Fruit fly (Drosophila melanogaster) whole organism, embryonic: Measurements from ENCODE around the gene Cdk1.

Experiments used
- BEAF-32 ChIP-seq: fragments of 200-800 bp; sonication (Bioruptor generic); optimal IDR thresholded peaks from 3 replicates; lab custom pipeline; 2017; ENCODE audit warnings: missing biosample characterization, missing genetic modification characterization, mild to moderate bottlenecking, moderate library complexity, missing genetic modification reagents
- CG10267 ChIP-seq: fragments of 200-800 bp; sonication (Bioruptor generic); optimal IDR thresholded peaks from 2 replicates; lab custom pipeline; 2018; ENCODE audit warnings: missing biosample characterization, mild to moderate bottlenecking, missing genetic modification characterization, moderate library complexity
- CG11560 ChIP-seq: fragments of 200-800 bp; sonication (Bioruptor generic); IDR thresholded peaks from 3 replicates; pipeline ENCODE4 v1.3.6; 2022; ENCODE audit warnings: missing biosample characterization, missing genetic modification characterization
- CG12391 ChIP-seq: fragments of 200-800 bp; sonication (Bioruptor generic); optimal IDR thresholded peaks from 3 replicates; lab custom pipeline; 2018; ENCODE audit warnings: missing biosample characterization, mild to moderate bottlenecking, missing genetic modification characterization, moderate library complexity
- CG13287 ChIP-seq: fragments of 200-800 bp; sonication (Bioruptor generic); IDR thresholded peaks from 2 replicates; pipeline ENCODE4 v1.3.6; 2022; ENCODE audit warnings: missing biosample characterization, missing genetic modification characterization; ENCODE audit not compliant: partially characterized antibody
- CG13296 ChIP-seq: fragments of 200-800 bp; sonication (Bioruptor generic); optimal IDR thresholded peaks from 3 replicates; lab custom pipeline; 2018; ENCODE audit warnings: missing biosample characterization, mild to moderate bottlenecking, missing genetic modification characterization
- CG14710 ChIP-seq: fragments of 200-800 bp; sonication (Bioruptor generic); optimal IDR thresholded peaks from 3 replicates; lab custom pipeline; 2019; ENCODE audit warnings: missing biosample characterization, mild to moderate bottlenecking, missing genetic modification characterization, moderate library complexity
- CG1603 ChIP-seq: fragments of 200-800 bp; sonication (Bioruptor generic); optimal IDR thresholded peaks from 2 replicates; lab custom pipeline; 2019; ENCODE audit warnings: missing biosample characterization, mild to moderate bottlenecking, missing genetic modification characterization, moderate library complexity
- CG16813 ChIP-seq: fragments of 200-800 bp; sonication (Bioruptor generic); IDR thresholded peaks from 3 replicates; pipeline ENCODE4 v1.3.6; 2022; ENCODE audit warnings: missing biosample characterization, missing genetic modification characterization; ENCODE audit not compliant: partially characterized antibody
- CG17361 ChIP-seq: fragments of 200-800 bp; sonication (Bioruptor generic); IDR thresholded peaks from 3 replicates; pipeline ENCODE4 v1.3.6; 2022; ENCODE audit warnings: missing biosample characterization, missing genetic modification characterization
- CG17802 ChIP-seq: fragments of 200-800 bp; sonication (Bioruptor generic); optimal IDR thresholded peaks from 2 replicates; lab custom pipeline; 2018; ENCODE audit warnings: missing biosample characterization, mild to moderate bottlenecking, missing genetic modification characterization, moderate library complexity
- CG17829 ChIP-seq: fragments of 200-800 bp; optimal IDR thresholded peaks from 2 replicates; lab custom pipeline; 2019; ENCODE audit warnings: missing biosample characterization, mild to moderate bottlenecking, missing genetic modification characterization, moderate library complexity
- CG18262 ChIP-seq: fragments of 200-800 bp; optimal IDR thresholded peaks from 3 replicates; lab custom pipeline; 2019; ENCODE audit warnings: missing biosample characterization, mild to moderate bottlenecking, missing genetic modification characterization, moderate library complexity
- CG2116 ChIP-seq: fragments of 200-800 bp; sonication (Bioruptor generic); optimal IDR thresholded peaks from 3 replicates; lab custom pipeline; 2018; ENCODE audit warnings: missing biosample characterization, mild to moderate bottlenecking, missing genetic modification characterization
- CG30020 ChIP-seq: fragments of 200-800 bp; optimal IDR thresholded peaks from 2 replicates; lab custom pipeline; 2019; ENCODE audit warnings: missing biosample characterization, mild to moderate bottlenecking, missing genetic modification characterization, moderate library complexity
- CG31441 ChIP-seq: fragments of 200-800 bp; sonication (Bioruptor generic); IDR thresholded peaks from 2 replicates; pipeline ENCODE4 v1.3.6; 2022; ENCODE audit warnings: missing biosample characterization, missing genetic modification characterization
- CG34422 ChIP-seq: fragments of 200-800 bp; sonication (Bioruptor generic); IDR thresholded peaks from 3 replicates; pipeline ENCODE4 v1.3.6; 2022; ENCODE audit warnings: missing biosample characterization, missing genetic modification characterization
- CG3995 ChIP-seq: fragments of 200-800 bp; sonication (Bioruptor generic); optimal IDR thresholded peaks from 3 replicates; lab custom pipeline; 2016; ENCODE audit warnings: missing biosample characterization, missing genetic modification characterization
- CG42726 ChIP-seq: fragments of 200-800 bp; sonication (Bioruptor generic); IDR thresholded peaks from 2 replicates; pipeline ENCODE4 v1.3.6; 2022; ENCODE audit warnings: missing biosample characterization, missing genetic modification characterization; ENCODE audit not compliant: partially characterized antibody
- CG6854 ChIP-seq: fragments of 200-800 bp; sonication (Bioruptor generic); optimal IDR thresholded peaks from 3 replicates; lab custom pipeline; 2017; ENCODE audit warnings: missing biosample characterization, mild to moderate bottlenecking, missing genetic modification characterization
- CG8290 ChIP-seq, 3 experiments: fragments of 200-800 bp; sonication (Bioruptor generic); optimal IDR thresholded peaks; 2 replicates each; lab custom pipeline; 2016 to 2019; ENCODE audit warnings: missing biosample characterization in 3 of 3, missing genetic modification characterization in 3 of 3, mild to moderate bottlenecking in 2 of 3, moderate library complexity in 1 of 3
- CG9437 ChIP-seq: fragments of 200-800 bp; sonication (Bioruptor generic); optimal IDR thresholded peaks from 2 replicates; lab custom pipeline; 2018; ENCODE audit warnings: missing biosample characterization, mild to moderate bottlenecking, missing genetic modification characterization
- CG9817 ChIP-seq: fragments of 200-800 bp; sonication (Bioruptor generic); optimal IDR thresholded peaks from 2 replicates; lab custom pipeline; 2018; ENCODE audit warnings: missing biosample characterization, mild to moderate bottlenecking, missing genetic modification characterization, moderate library complexity
- Dll ChIP-seq: fragments of 200-800 bp; sonication (Bioruptor generic); IDR thresholded peaks from 4 replicates; pipeline ENCODE4 v1.3.6; 2022; ENCODE audit warnings: missing biosample characterization, missing genetic modification characterization; ENCODE audit not compliant: partially characterized antibody
- Doc3 ChIP-seq: fragments of 200-800 bp; sonication (Bioruptor generic); IDR thresholded peaks from 3 replicates; pipeline ENCODE4 v1.3.6; 2022; ENCODE audit warnings: missing biosample characterization, missing genetic modification characterization; ENCODE audit not compliant: partially characterized antibody
- Dp ChIP-seq: fragments of 200-800 bp; sonication (Bioruptor generic); optimal IDR thresholded peaks from 2 replicates; lab custom pipeline; 2018; ENCODE audit warnings: missing biosample characterization, mild to moderate bottlenecking, missing genetic modification characterization, moderate library complexity
- Dref ChIP-seq: fragments of 200-800 bp; sonication (Bioruptor generic); IDR thresholded peaks from 2 replicates; pipeline ENCODE4 v1.3.6; 2022; ENCODE audit warnings: missing biosample characterization, missing genetic modification characterization
- HLH54F ChIP-seq: fragments of 200-800 bp; sonication (Bioruptor generic); optimal IDR thresholded peaks from 3 replicates; lab custom pipeline; 2016; ENCODE audit warnings: missing biosample characterization, missing genetic modification characterization
- NfI ChIP-seq: fragments of 200-800 bp; sonication (Bioruptor generic); optimal IDR thresholded peaks from 3 replicates; lab custom pipeline; 2018; ENCODE audit warnings: missing biosample characterization, mild to moderate bottlenecking, missing genetic modification characterization, moderate library complexity
- Sry-β ChIP-seq: fragments of 200-800 bp; sonication (Bioruptor generic); optimal IDR thresholded peaks from 2 replicates; lab custom pipeline; 2018; ENCODE audit warnings: missing biosample characterization, mild to moderate bottlenecking, missing genetic modification characterization, moderate library complexity
- Sry-δ ChIP-seq: fragments of 200-800 bp; sonication (Bioruptor generic); optimal IDR thresholded peaks from 2 replicates; lab custom pipeline; 2016; ENCODE audit warnings: missing biosample characterization, missing genetic modification characterization
- ac ChIP-seq: fragments of 200-800 bp; sonication (Bioruptor generic); optimal IDR thresholded peaks from 3 replicates; lab custom pipeline; 2017; ENCODE audit warnings: missing biosample characterization, mild to moderate bottlenecking, missing genetic modification characterization
- amos ChIP-seq: fragments of 200-800 bp; sonication (Bioruptor generic); IDR thresholded peaks from 2 replicates; pipeline ENCODE4 v1.3.6; 2022; ENCODE audit warnings: missing biosample characterization, missing genetic modification characterization; ENCODE audit not compliant: partially characterized antibody
- btn ChIP-seq: fragments of 200-800 bp; sonication (Bioruptor generic); optimal IDR thresholded peaks from 2 replicates; lab custom pipeline; 2016; ENCODE audit warnings: missing biosample characterization, missing genetic modification characterization
- da ChIP-seq: fragments of 200-800 bp; sonication (Bioruptor generic); optimal IDR thresholded peaks from 2 replicates; lab custom pipeline; 2016; ENCODE audit warnings: missing biosample characterization, missing genetic modification characterization
- gem ChIP-seq: fragments of 200-800 bp; sonication (Bioruptor generic); optimal IDR thresholded peaks from 2 replicates; lab custom pipeline; 2019; ENCODE audit warnings: missing biosample characterization, mild to moderate bottlenecking, missing genetic modification characterization, moderate library complexity
- gfzf ChIP-seq: fragments of 200-800 bp; sonication (Bioruptor generic); optimal IDR thresholded peaks from 2 replicates; lab custom pipeline; 2016; ENCODE audit warnings: missing biosample characterization, mild to moderate bottlenecking, missing genetic modification characterization, moderate library complexity
- gsb-n ChIP-seq: fragments of 200-800 bp; sonication (Bioruptor generic); optimal IDR thresholded peaks from 3 replicates; lab custom pipeline; 2018; ENCODE audit warnings: missing biosample characterization, mild to moderate bottlenecking, missing genetic modification characterization
- ham ChIP-seq: fragments of 200-800 bp; sonication (Bioruptor generic); IDR thresholded peaks from 2 replicates; pipeline ENCODE4 v1.3.6; 2022; ENCODE audit warnings: missing biosample characterization, missing genetic modification characterization
- inv ChIP-seq: fragments of 200-800 bp; sonication (Bioruptor generic); IDR thresholded peaks from 2 replicates; pipeline ENCODE4 v1.3.6; 2022; ENCODE audit warnings: missing biosample characterization, missing genetic modification characterization; ENCODE audit not compliant: partially characterized antibody
- knrl ChIP-seq: fragments of 200-800 bp; sonication (Bioruptor generic); IDR thresholded peaks from 3 replicates; pipeline ENCODE4 v1.3.6; 2022; ENCODE audit warnings: missing biosample characterization, missing genetic modification characterization; ENCODE audit not compliant: partially characterized antibody
- lmd ChIP-seq: fragments of 200-800 bp; sonication (Bioruptor generic); IDR thresholded peaks from 2 replicates; pipeline ENCODE4 v1.3.6; 2022; ENCODE audit warnings: missing biosample characterization, missing genetic modification characterization
- phol ChIP-seq: fragments of 200-800 bp; sonication (Bioruptor generic); optimal IDR thresholded peaks from 3 replicates; lab custom pipeline; 2018; ENCODE audit warnings: missing biosample characterization, mild to moderate bottlenecking, missing genetic modification characterization, moderate library complexity
- pzg ChIP-seq: fragments of 200-800 bp; sonication (Bioruptor generic); optimal IDR thresholded peaks from 3 replicates; lab custom pipeline; 2018; ENCODE audit warnings: missing biosample characterization, mild to moderate bottlenecking, missing genetic modification characterization, moderate library complexity
- row ChIP-seq: fragments of 200-800 bp; sonication (Bioruptor generic); IDR thresholded peaks from 3 replicates; pipeline ENCODE4 v1.3.6; 2022; ENCODE audit warnings: missing biosample characterization, missing genetic modification characterization
- unc-4 ChIP-seq: fragments of 200-800 bp; sonication (Bioruptor generic); IDR thresholded peaks from 2 replicates; pipeline ENCODE4 v1.3.6; 2022; ENCODE audit warnings: missing biosample characterization, missing genetic modification characterization; ENCODE audit not compliant: partially characterized antibody
- vvl ChIP-seq: fragments of 200-800 bp; sonication (Bioruptor generic); IDR thresholded peaks from 2 replicates; pipeline ENCODE4 v1.3.6; 2022; ENCODE audit warnings: missing biosample characterization, missing genetic modification characterization
- zen ChIP-seq: fragments of 200-800 bp; sonication (Bioruptor generic); optimal IDR thresholded peaks from 3 replicates; lab custom pipeline; 2018; ENCODE audit warnings: missing biosample characterization, mild to moderate bottlenecking, missing genetic modification characterization, moderate library complexity

Cdk1 gene

dm6 chr2L:10396488-10396824 is 10.4 kb upstream of the Cdk1 start, which contains the start of gene Cnot4:
Gene Cnot4, plus strand, starts transcription at chr2L:10396716.
- peak; percentile 10 for TF ChIP-seq CG8290 (GFP tag; optimal IDR thresholded peaks at IDR 0.05; lab: Kevin White, UChicago)
- no peak for TF ChIP-seq CG8290 (tag; optimal IDR thresholded peaks at IDR 0.05; lab: Kevin White, UChicago)
- peak; percentile 92 for TF ChIP-seq CG30020
- TF ChIP-seq inv (GFP tag; lab: Robert Waterston, UW), result 0 out of 2 replicates have a peak, but pooled peaks have one; percentile 30
- TF ChIP-seq NfI, result no peak
- peak; percentile 44 for TF ChIP-seq gsb-n
- peak; percentile 47; the same call in 1 of the 3 replicates for TF ChIP-seq CG17361 (GFP tag; lab: Robert Waterston, UW)
- TF ChIP-seq CG31441 (GFP tag; lab: Robert Waterston, UW), result peak; percentile 89; the same call in 1 of the 2 replicates
- peak; percentile 39; the same call in 2 of the 4 replicates for TF ChIP-seq Dll (GFP tag; lab: Robert Waterston, UW)
- TF ChIP-seq vvl (GFP tag; lab: Robert Waterston, UW), result peak; percentile 14; the same call in 1 of the 2 replicates
- TF ChIP-seq CG13296 (GFP tag; lab: Kevin White, UChicago), result no peak
- peak; percentile 46; the same call in 1 of the 3 replicates for TF ChIP-seq CG16813 (GFP tag; lab: Robert Waterston, UW)
- no peak for TF ChIP-seq HLH54F (GFP tag; lab: Kevin White, UChicago)
- TF ChIP-seq amos (GFP tag; lab: Robert Waterston, UW), result peak; percentile 49; the same call in 1 of the 2 replicates
- TF ChIP-seq Doc3 (GFP tag; lab: Robert Waterston, UW), result peak; percentile 38; the same call in 1 of the 3 replicates
- no peak for TF ChIP-seq da
- peak; percentile 97 for TF ChIP-seq CG11560 (tag; lab: Robert Waterston, UW)
- peak; percentile 1 for TF ChIP-seq Dp (GFP tag; lab: Kevin White, UChicago)
- TF ChIP-seq CG2116 (GFP tag; lab: Kevin White, UChicago), result peak; percentile 97
- peak; percentile 23 for TF ChIP-seq phol (tag; lab: Kevin White, UChicago)
- peak; percentile 24 for TF ChIP-seq gem (tag; lab: Kevin White, UChicago)
- TF ChIP-seq Dref (GFP tag; lab: Robert Waterston, UW), result peak; percentile 71
- peak; percentile 69 for TF ChIP-seq BEAF-32
- peak; percentile 61 for TF ChIP-seq Sry-δ (GFP tag; lab: Kevin White, UChicago)
- TF ChIP-seq CG1603 (tag; lab: Kevin White, UChicago), result peak; percentile 17
- TF ChIP-seq zen (tag; lab: Kevin White, UChicago), result peak; percentile 16
- TF ChIP-seq lmd, result no peak
- peak; percentile 96 for TF ChIP-seq CG3995
- peak; percentile 78 for TF ChIP-seq Sry-β (GFP tag; lab: Kevin White, UChicago)
- no peak for TF ChIP-seq ac (GFP tag; lab: Kevin White, UChicago)
- 0 out of 2 replicates have a peak, but pooled peaks have one; percentile 25 for TF ChIP-seq unc-4 (GFP tag; lab: Robert Waterston, UW)
- TF ChIP-seq row, result peak; percentile 71
- TF ChIP-seq CG10267 (tag; lab: Kevin White, UChicago), result peak; percentile 35
- TF ChIP-seq CG9437 (GFP tag; lab: Kevin White, UChicago), result peak; percentile 35
- TF ChIP-seq CG17829, result peak; percentile 29
- TF ChIP-seq btn (GFP tag; lab: Kevin White, UChicago), result no peak
- TF ChIP-seq CG9817 (tag; lab: Kevin White, UChicago), result no peak
- peak; percentile 48; the same call in 2 of the 3 replicates for TF ChIP-seq knrl (GFP tag; lab: Robert Waterston, UW)
- peak; percentile 30 for TF ChIP-seq CG18262
- peak; percentile 44; the same call in 1 of the 2 replicates for TF ChIP-seq CG13287 (GFP tag; lab: Robert Waterston, UW)
- TF ChIP-seq CG42726 (GFP tag; lab: Robert Waterston, UW), result 0 out of 2 replicates have a peak, but pooled peaks have one; percentile 12
- no peak for TF ChIP-seq CG6854
- no peak for TF ChIP-seq ham
- TF ChIP-seq CG34422 (GFP tag; lab: Robert Waterston, UW), result 0 out of 3 replicates have a peak, but pooled peaks have one; percentile 11
- TF ChIP-seq gfzf (GFP tag; lab: Kevin White, UChicago), result no peak
- TF ChIP-seq CG12391 (tag; lab: Kevin White, UChicago), result peak; percentile 33
- TF ChIP-seq CG17802 (tag; lab: Kevin White, UChicago), result no peak
- TF ChIP-seq CG14710 (tag; lab: Kevin White, UChicago), result peak; percentile 63
- peak; percentile 31 for TF ChIP-seq pzg (GFP tag; lab: Kevin White, UChicago)
